Worm (Caenorhabditis elegans): ENCODE data around the gene Y45F3A.8.

Y45F3A.8 gene

DNA sequence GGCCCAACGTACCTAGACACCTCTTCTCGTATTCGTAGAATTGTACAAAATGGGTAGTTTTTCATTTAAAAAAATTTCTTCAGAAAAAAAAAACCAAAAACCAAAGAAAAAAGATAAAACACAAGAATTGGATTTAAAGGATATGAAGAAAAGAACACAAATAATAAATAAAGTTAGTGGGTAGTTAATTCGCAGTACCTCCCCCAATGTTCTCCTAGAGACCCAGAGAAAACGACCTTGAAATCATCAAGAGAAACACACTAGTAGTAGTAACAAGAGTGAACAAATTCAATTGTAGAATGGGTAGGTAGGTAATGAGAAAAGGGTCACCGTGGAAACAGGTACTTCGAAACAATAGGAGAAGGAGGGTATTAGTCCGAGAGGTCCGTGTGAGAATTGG, 14.8 kb downstream of the Y45F3A.8 start:
- no peak for TF ChIP-seq dmd-9 (GFP tag; IDR thresholded peaks at IDR 0.05)
- peak in 1 of 2 experiments; percentile 72 for TF ChIP-seq unc-62 (GFP tag; optimal IDR thresholded peaks at IDR 0.05 in 1 of 2)
- no peak for TF ChIP-seq unc-62 (tag; optimal IDR thresholded peaks at IDR 0.05)
- TF ChIP-seq arid-1 (GFP tag; conservative IDR thresholded peaks at IDR 0.05): no peak

DNA sequence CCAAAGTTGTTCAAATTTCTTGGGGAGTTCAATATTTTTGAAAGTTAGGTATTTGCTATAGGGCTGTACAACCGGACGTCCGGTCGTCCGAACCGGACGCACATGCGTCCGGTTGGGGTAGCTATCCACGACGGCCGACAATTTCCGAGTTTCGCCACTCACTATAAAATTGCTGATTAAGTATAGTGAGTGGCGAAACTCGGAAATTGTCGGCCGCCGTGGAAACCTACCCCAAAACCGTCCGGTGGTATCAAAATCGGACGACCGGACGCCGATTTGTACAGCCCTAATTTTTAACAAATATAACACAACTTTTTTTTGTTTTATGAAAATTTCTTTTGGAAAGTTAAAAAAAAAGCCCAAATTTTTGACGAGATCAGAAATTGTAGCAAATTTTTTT, 16.3 kb downstream of the Y45F3A.8 start:
- TF ChIP-seq lin-38 (GFP tag; IDR thresholded peaks at IDR 0.05): 0 out of 2 replicates have a peak, but pooled peaks have one; percentile 24

DNA sequence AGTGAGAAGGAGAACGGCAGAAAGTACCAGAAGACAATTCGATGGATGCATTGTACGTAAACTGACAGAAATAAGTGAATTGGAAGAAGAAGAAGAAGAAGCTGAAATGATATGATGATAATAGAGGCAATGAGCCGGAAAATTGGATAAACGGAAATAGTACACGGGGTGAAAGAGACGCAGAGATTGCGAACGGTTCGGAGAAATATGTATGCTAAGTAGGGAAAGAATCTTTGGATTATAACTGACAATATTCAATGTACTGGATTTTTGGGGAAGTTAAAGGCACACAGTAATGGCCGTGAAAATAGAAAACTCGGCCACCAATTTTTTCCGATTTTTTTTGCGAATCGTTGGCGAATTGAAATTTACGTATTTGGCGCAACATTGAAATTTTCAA, 17.3 kb downstream of the Y45F3A.8 start, which contains the start of gene Y45F3A.4:
Gene Y45F3A.4 (minus strand): TSS at position 101 of the 400 bp plus-strand sequence.
- no peak for TF ChIP-seq hmg-1.1 (GFP tag; IDR thresholded peaks at IDR 0.05)
- TF ChIP-seq lin-38 (GFP tag; IDR thresholded peaks at IDR 0.05): no peak
- TF ChIP-seq zag-1 (tag; optimal IDR thresholded peaks at IDR 0.05): no peak
- no peak for TF ChIP-seq rbr-2 (tag; optimal IDR thresholded peaks at IDR 0.05)
- TF ChIP-seq tra-1 (GFP tag; IDR thresholded peaks at IDR 0.05): 0 out of 2 replicates have a peak, but pooled peaks have one; percentile 8

DNA sequence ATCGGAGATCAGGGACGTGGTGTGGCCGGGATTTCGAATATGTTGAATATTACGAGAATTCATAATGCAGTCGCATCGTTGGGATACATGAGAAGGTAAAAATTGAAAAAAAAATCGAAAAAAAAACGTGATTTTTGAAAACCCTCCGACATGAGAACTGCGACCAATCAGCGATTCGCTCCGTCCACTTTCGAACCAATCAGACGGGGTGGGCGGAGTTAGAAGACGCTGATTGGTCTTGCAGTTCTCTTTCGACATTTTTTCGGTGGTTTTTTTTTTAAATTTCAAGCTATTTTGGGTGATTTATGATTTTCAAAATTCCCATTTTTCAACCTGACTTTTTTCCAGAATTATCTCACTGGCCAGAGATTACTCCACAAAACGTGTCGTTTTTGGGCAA, 23.4 kb downstream of the Y45F3A.8 start:
- TF ChIP-seq ceh-82 (tag; optimal IDR thresholded peaks at IDR 0.05) (no peak), egl-27 (tag; optimal IDR thresholded peaks at IDR 0.05) (no peak), hlh-30 (tag; optimal IDR thresholded peaks at IDR 0.05; ENCODE audit: insufficient read depth) (no peak), mdt-29 (GFP tag; IDR thresholded peaks at IDR 0.05) (no peak), nhr-111 (GFP tag; optimal IDR thresholded peaks at IDR 0.05) (no peak)

DNA sequence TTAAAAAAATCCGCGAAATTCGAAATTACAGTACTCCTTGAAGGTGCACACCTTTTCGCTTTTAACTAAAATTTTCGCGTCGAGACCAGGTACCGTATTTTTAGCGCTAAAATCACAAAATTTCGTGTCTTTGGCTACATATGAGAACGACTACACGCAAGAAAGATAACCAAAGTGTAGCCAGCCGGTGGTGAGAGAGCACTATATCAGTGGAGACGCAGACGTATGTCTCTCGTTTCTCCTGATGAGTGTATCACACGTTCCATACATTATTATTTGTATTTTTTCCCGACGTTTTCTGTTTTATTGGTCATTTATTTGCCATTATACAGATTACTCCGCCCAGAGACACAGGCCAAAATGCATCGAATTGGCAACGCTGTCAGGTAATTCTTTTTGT, 26.7 kb downstream of the Y45F3A.8 start, which contains the start of gene acdh-11:
Gene acdh-11 (plus strand): TSS at position 333 of the 400 bp plus-strand sequence.
- TF ChIP-seq mes-2 (tag; optimal IDR thresholded peaks at IDR 0.05; ENCODE audit: poor library complexity, severe bottlenecking): peak; percentile 26
- peak; percentile 56 for TF ChIP-seq hlh-30 (tag; optimal IDR thresholded peaks at IDR 0.05; ENCODE audit: insufficient read depth)
- peak; percentile 79 for TF ChIP-seq hlh-11 (tag; optimal IDR thresholded peaks at IDR 0.05)
- TF ChIP-seq hmg-1.1 (GFP tag; IDR thresholded peaks at IDR 0.05): no peak
- TF ChIP-seq tra-1 (GFP tag; IDR thresholded peaks at IDR 0.05): no peak
- no peak for TF ChIP-seq skn-1 (tag; optimal IDR thresholded peaks at IDR 0.05)
- TF ChIP-seq daf-12 (tag; optimal IDR thresholded peaks at IDR 0.05): no peak
- no peak; the same call in 1 of the 2 replicates for TF ChIP-seq dmd-6 (GFP tag; IDR thresholded peaks at IDR 0.05)
- no peak for TF ChIP-seq vab-7 (GFP tag; IDR thresholded peaks at IDR 0.05)
- TF ChIP-seq F49E8.2 (tag; optimal IDR thresholded peaks at IDR 0.05; ENCODE audit: borderline replicate concordance): no peak
- no peak for TF ChIP-seq daf-16 (GFP tag; optimal IDR thresholded peaks at IDR 0.05)
- peak; percentile 42 for TF ChIP-seq daf-16 (tag; optimal IDR thresholded peaks at IDR 0.05)
- TF ChIP-seq Y75B8A.6 (GFP tag; IDR thresholded peaks at IDR 0.05): no peak
- peak; percentile 36; the same call in 1 of the 2 replicates for TF ChIP-seq php-3 (GFP tag; IDR thresholded peaks at IDR 0.05)
- no peak for TF ChIP-seq lir-3 (tag; optimal IDR thresholded peaks at IDR 0.05)
- TF ChIP-seq gei-8 (GFP tag; optimal IDR thresholded peaks at IDR 0.05): no peak
- TF ChIP-seq dpl-1 (GFP tag; optimal IDR thresholded peaks at IDR 0.05): no peak
- TF ChIP-seq nhr-25 (tag; optimal IDR thresholded peaks at IDR 0.05; ENCODE audit: borderline replicate concordance, insufficient read depth): no peak
- no peak for TF ChIP-seq set-16 (GFP tag; IDR thresholded peaks at IDR 0.05)
- peak; percentile 98 for TF ChIP-seq nhr-28 (tag; optimal IDR thresholded peaks at IDR 0.05)
- no peak for TF ChIP-seq mdl-1 (tag; optimal IDR thresholded peaks at IDR 0.05)
- TF ChIP-seq snpc-4 (tag; optimal IDR thresholded peaks at IDR 0.05): no peak
- no peak for TF ChIP-seq egl-27 (tag; optimal IDR thresholded peaks at IDR 0.05)
- no peak for TF ChIP-seq daf-8 (GFP tag; IDR thresholded peaks at IDR 0.05)
- TF ChIP-seq T20F7.1 (GFP tag; optimal IDR thresholded peaks at IDR 0.05): no peak
- no peak for TF ChIP-seq dmd-9 (GFP tag; IDR thresholded peaks at IDR 0.05)
- no peak for TF ChIP-seq lin-1 (GFP tag; IDR thresholded peaks at IDR 0.05)
- TF ChIP-seq nhr-48 (tag; optimal IDR thresholded peaks at IDR 0.05): no peak
- no peak for TF ChIP-seq zfp-3 (GFP tag; conservative IDR thresholded peaks at IDR 0.05)
- peak; percentile 11 for TF ChIP-seq nhr-11 (tag; optimal IDR thresholded peaks at IDR 0.05)
- TF ChIP-seq rbr-2 (tag; optimal IDR thresholded peaks at IDR 0.05): no peak
- TF ChIP-seq tag-97 (GFP tag; IDR thresholded peaks at IDR 0.05): no peak
- peak; percentile 65 for TF ChIP-seq dve-1 (tag; optimal IDR thresholded peaks at IDR 0.05; ENCODE audit: insufficient read depth)
- TF ChIP-seq spr-3 (GFP tag; optimal IDR thresholded peaks at IDR 0.05): no peak
- no peak for TF ChIP-seq unc-62 (GFP tag; optimal IDR thresholded peaks at IDR 0.05 in 1 of 2)
- TF ChIP-seq unc-62 (tag; optimal IDR thresholded peaks at IDR 0.05): no peak
